Fruit fly (Drosophila melanogaster) whole organism, embryonic: ENCODE results near the gene Kmn1.

Experiments
- Blimp-1 ChIP-seq: fragments of 200-800 bp; sonication (Bioruptor generic); optimal IDR thresholded peaks from 3 replicates; lab custom pipeline; 2018; ENCODE audit warnings: missing biosample characterization, missing genetic modification characterization, mild to moderate bottlenecking, moderate library complexity, missing genetic modification reagents
- CG10431 ChIP-seq: fragments of 200-800 bp; sonication (Bioruptor generic); optimal IDR thresholded peaks from 3 replicates; lab custom pipeline; 2018; ENCODE audit warnings: missing biosample characterization, mild to moderate bottlenecking, missing genetic modification characterization
- CG10654 ChIP-seq: fragments of 200-800 bp; sonication (Bioruptor generic); optimal IDR thresholded peaks from 2 replicates; lab custom pipeline; 2016; ENCODE audit warnings: missing biosample characterization, missing genetic modification characterization
- CG11085 ChIP-seq: fragments of 200-800 bp; sonication (Bioruptor generic); IDR thresholded peaks from 2 replicates; pipeline ENCODE4 v1.3.6; 2022; ENCODE audit warnings: missing biosample characterization, missing genetic modification characterization
- CG11560 ChIP-seq: fragments of 200-800 bp; sonication (Bioruptor generic); IDR thresholded peaks from 3 replicates; pipeline ENCODE4 v1.3.6; 2022; ENCODE audit warnings: missing biosample characterization, missing genetic modification characterization
- CG11695 ChIP-seq: fragments of 200-800 bp; sonication (Bioruptor generic); IDR thresholded peaks from 3 replicates; pipeline ENCODE4 v1.3.6; 2022; ENCODE audit warnings: missing biosample characterization, missing genetic modification characterization
- CG14667 ChIP-seq: fragments of 200-800 bp; sonication (Bioruptor generic); IDR thresholded peaks from 2 replicates; pipeline ENCODE4 v1.3.6; 2022; ENCODE audit warnings: missing biosample characterization, missing genetic modification characterization
- CG1529 ChIP-seq: fragments of 200-800 bp; sonication (Bioruptor generic); optimal IDR thresholded peaks from 3 replicates; lab custom pipeline; 2018; ENCODE audit warnings: missing biosample characterization, missing genetic modification characterization
- CG17568 ChIP-seq: fragments of 200-800 bp; sonication (Bioruptor generic); optimal IDR thresholded peaks from 2 replicates; lab custom pipeline; 2018; ENCODE audit warnings: missing biosample characterization, mild to moderate bottlenecking, missing genetic modification characterization, moderate library complexity
- CG18599 ChIP-seq: fragments of 200-800 bp; sonication (Bioruptor generic); optimal IDR thresholded peaks from 3 replicates; lab custom pipeline; 2017; ENCODE audit warnings: missing biosample characterization, missing genetic modification characterization, mild to moderate bottlenecking, moderate library complexity, missing genetic modification reagents
- CG2120 ChIP-seq: fragments of 200-800 bp; sonication (Bioruptor generic); optimal IDR thresholded peaks from 3 replicates; lab custom pipeline; 2016; ENCODE audit warnings: missing biosample characterization, missing genetic modification characterization
- CG31388 ChIP-seq: fragments of 200-800 bp; sonication (Bioruptor generic); optimal IDR thresholded peaks from 2 replicates; lab custom pipeline; 2016; ENCODE audit warnings: missing biosample characterization, missing genetic modification characterization
- CG34224 ChIP-seq: fragments of 200-800 bp; sonication (Bioruptor generic); IDR thresholded peaks from 3 replicates; pipeline ENCODE4 v1.3.6; 2022; ENCODE audit warnings: missing biosample characterization, missing genetic modification characterization; ENCODE audit not compliant: partially characterized antibody
- CG3726 ChIP-seq: fragments of 200-800 bp; sonication (Bioruptor generic); IDR thresholded peaks from 3 replicates; pipeline ENCODE4, ENCODE4 v1.3.6; 2022; ENCODE audit warnings: missing biosample characterization, missing genetic modification characterization
- CG42726 ChIP-seq: fragments of 200-800 bp; sonication (Bioruptor generic); IDR thresholded peaks from 2 replicates; pipeline ENCODE4 v1.3.6; 2022; ENCODE audit warnings: missing biosample characterization, missing genetic modification characterization; ENCODE audit not compliant: partially characterized antibody
- CG4360 ChIP-seq: fragments of 200-800 bp; sonication (Bioruptor generic); IDR thresholded peaks from 2 replicates; pipeline ENCODE4 v1.3.6; 2022; ENCODE audit warnings: missing biosample characterization, missing genetic modification characterization
- CG4707 ChIP-seq: fragments of 200-800 bp; sonication (Bioruptor generic); optimal IDR thresholded peaks from 2 replicates; lab custom pipeline; 2018; ENCODE audit warnings: missing biosample characterization, mild to moderate bottlenecking, missing genetic modification characterization, moderate library complexity
- CG7357 ChIP-seq: fragments of 200-800 bp; sonication (Bioruptor generic); IDR thresholded peaks from 3 replicates; pipeline ENCODE4 v1.3.6; 2022; ENCODE audit warnings: missing biosample characterization, missing genetic modification characterization
- CG9727 ChIP-seq: fragments of 200-800 bp; sonication (Bioruptor generic); optimal IDR thresholded peaks from 3 replicates; lab custom pipeline; 2017; ENCODE audit warnings: missing biosample characterization, mild to moderate bottlenecking, missing genetic modification characterization
- Camta ChIP-seq: fragments of 200-800 bp; sonication (Bioruptor generic); optimal IDR thresholded peaks from 2 replicates; lab custom pipeline; 2016; ENCODE audit warnings: missing biosample characterization, missing genetic modification characterization
- CoRest ChIP-seq: fragments of 200-800 bp; sonication (Bioruptor generic); optimal IDR thresholded peaks from 3 replicates; lab custom pipeline; 2018; ENCODE audit warnings: missing biosample characterization, mild to moderate bottlenecking, missing genetic modification characterization, moderate library complexity
- D19B ChIP-seq: fragments of 200-800 bp; sonication (Bioruptor generic); optimal IDR thresholded peaks from 2 replicates; lab custom pipeline; 2017; ENCODE audit warnings: missing biosample characterization, mild to moderate bottlenecking, missing genetic modification characterization
- NC2α ChIP-seq: fragments of 200-800 bp; sonication (Bioruptor generic); optimal IDR thresholded peaks from 2 replicates; lab custom pipeline; 2016; ENCODE audit warnings: missing biosample characterization, missing genetic modification characterization
- NfI ChIP-seq: fragments of 200-800 bp; sonication (Bioruptor generic); optimal IDR thresholded peaks from 3 replicates; lab custom pipeline; 2018; ENCODE audit warnings: missing biosample characterization, mild to moderate bottlenecking, missing genetic modification characterization, moderate library complexity
- PHDP ChIP-seq: fragments of 200-800 bp; sonication (Bioruptor generic); optimal IDR thresholded peaks from 3 replicates; lab custom pipeline; 2018; ENCODE audit warnings: missing biosample characterization, mild to moderate bottlenecking, missing genetic modification characterization, moderate library complexity
- Rfx ChIP-seq: fragments of 200-800 bp; sonication (Bioruptor generic); IDR thresholded peaks from 2 replicates; pipeline ENCODE4 v1.3.6; 2022; ENCODE audit warnings: missing biosample characterization, missing genetic modification characterization
- Sox102F ChIP-seq: fragments of 200-800 bp; sonication (Bioruptor generic); optimal IDR thresholded peaks from 2 replicates; lab custom pipeline; 2018; ENCODE audit warnings: missing biosample characterization, mild to moderate bottlenecking, missing genetic modification characterization, moderate library complexity
- Sry-β ChIP-seq: fragments of 200-800 bp; sonication (Bioruptor generic); optimal IDR thresholded peaks from 2 replicates; lab custom pipeline; 2018; ENCODE audit warnings: missing biosample characterization, mild to moderate bottlenecking, missing genetic modification characterization, moderate library complexity
- Ssrp ChIP-seq: fragments of 200-800 bp; sonication (Bioruptor generic); optimal IDR thresholded peaks from 2 replicates; lab custom pipeline; 2018; ENCODE audit warnings: missing biosample characterization, mild to moderate bottlenecking, missing genetic modification characterization, moderate library complexity
- amos ChIP-seq: fragments of 200-800 bp; sonication (Bioruptor generic); IDR thresholded peaks from 2 replicates; pipeline ENCODE4 v1.3.6; 2022; ENCODE audit warnings: missing biosample characterization, missing genetic modification characterization; ENCODE audit not compliant: partially characterized antibody
- bab2 ChIP-seq: fragments of 200-800 bp; sonication (Bioruptor generic); optimal IDR thresholded peaks from 2 replicates; lab custom pipeline; 2016; ENCODE audit warnings: missing biosample characterization, missing genetic modification characterization
- bsh ChIP-seq, 2 experiments: fragments of 200-800 bp; sonication (Bioruptor generic); optimal IDR thresholded peaks; 2 replicates each; lab custom pipeline; 2017 to 2018; ENCODE audit warnings: mild to moderate bottlenecking in 2 of 2, missing biosample characterization in 2 of 2, missing genetic modification characterization in 2 of 2, moderate library complexity in 1 of 2
- cas ChIP-seq: fragments of 200-800 bp; sonication (Bioruptor generic); IDR thresholded peaks from 2 replicates; pipeline ENCODE4 v1.3.6; 2022; ENCODE audit warnings: missing biosample characterization, missing genetic modification characterization
- chn ChIP-seq: fragments of 200-800 bp; sonication (Bioruptor generic); optimal IDR thresholded peaks from 2 replicates; lab custom pipeline; 2016; ENCODE audit warnings: missing biosample characterization, missing genetic modification characterization
- ci ChIP-seq: fragments of 200-800 bp; sonication (Bioruptor generic); IDR thresholded peaks from 3 replicates; pipeline ENCODE4 v1.3.6; 2022; ENCODE audit warnings: missing biosample characterization, missing genetic modification characterization
- en ChIP-seq: fragments of 200-800 bp; sonication (Bioruptor generic); optimal IDR thresholded peaks from 2 replicates; lab custom pipeline; 2016; ENCODE audit warnings: missing biosample characterization, missing genetic modification characterization
- esg ChIP-seq: fragments of 200-800 bp; sonication (Bioruptor generic); conservative IDR thresholded peaks from 2 replicates; pipeline ENCODE4 v1.3.6; 2022; ENCODE audit warnings: missing biosample characterization, missing genetic modification characterization
- eve ChIP-seq, 2 experiments: fragments of >200 bp; optimal IDR thresholded peaks; 2 replicates each; lab custom pipeline; 2017; ENCODE audit warnings: missing biosample characterization in 2 of 2, missing genetic modification characterization in 2 of 2
- fu2 ChIP-seq: fragments of 200-800 bp; sonication (Bioruptor generic); optimal IDR thresholded peaks from 2 replicates; lab custom pipeline; 2016; ENCODE audit warnings: missing biosample characterization, missing genetic modification characterization
- gem ChIP-seq: fragments of 200-800 bp; sonication (Bioruptor generic); optimal IDR thresholded peaks from 2 replicates; lab custom pipeline; 2019; ENCODE audit warnings: missing biosample characterization, mild to moderate bottlenecking, missing genetic modification characterization, moderate library complexity
- h ChIP-seq: fragments of >200 bp; optimal IDR thresholded peaks from 2 replicates; lab custom pipeline; 2017
- kay ChIP-seq: fragments of 200-800 bp; sonication (Bioruptor generic); optimal IDR thresholded peaks from 2 replicates; lab custom pipeline; 2016; ENCODE audit warnings: missing biosample characterization, missing genetic modification characterization
- lilli ChIP-seq: fragments of 200-800 bp; sonication (Bioruptor generic); optimal IDR thresholded peaks from 3 replicates; lab custom pipeline; 2016; ENCODE audit warnings: missing biosample characterization, missing genetic modification characterization
- lmd ChIP-seq: fragments of 200-800 bp; sonication (Bioruptor generic); IDR thresholded peaks from 2 replicates; pipeline ENCODE4 v1.3.6; 2022; ENCODE audit warnings: missing biosample characterization, missing genetic modification characterization
- mam ChIP-seq: fragments of 200-800 bp; sonication (Bioruptor generic); optimal IDR thresholded peaks from 3 replicates; lab custom pipeline; 2016; ENCODE audit warnings: missing biosample characterization, missing genetic modification characterization
- pb ChIP-seq: fragments of 200-800 bp; sonication (Bioruptor generic); optimal IDR thresholded peaks from 3 replicates; lab custom pipeline; 2016; ENCODE audit warnings: missing biosample characterization, missing genetic modification characterization
- ranshi ChIP-seq: fragments of 200-800 bp; sonication (Bioruptor generic); IDR thresholded peaks from 2 replicates; pipeline ENCODE4 v1.3.6; 2022; ENCODE audit warnings: missing biosample characterization, missing genetic modification characterization
- run ChIP-seq: fragments of 200-800 bp; sonication (Bioruptor generic); optimal IDR thresholded peaks from 3 replicates; lab custom pipeline; 2018; ENCODE audit warnings: missing biosample characterization, mild to moderate bottlenecking, missing genetic modification characterization
- sna ChIP-seq: fragments of 200-800 bp; sonication (Bioruptor generic); IDR thresholded peaks from 2 replicates; pipeline ENCODE4 v1.3.6; 2022; ENCODE audit warnings: missing biosample characterization, missing genetic modification characterization; ENCODE audit not compliant: partially characterized antibody
- tap ChIP-seq: fragments of 200-800 bp; optimal IDR thresholded peaks from 3 replicates; lab custom pipeline; 2019; ENCODE audit warnings: missing biosample characterization, mild to moderate bottlenecking, missing genetic modification characterization, moderate library complexity
- unpg ChIP-seq: fragments of 200-800 bp; sonication (Bioruptor generic); optimal IDR thresholded peaks from 3 replicates; lab custom pipeline; 2018; ENCODE audit warnings: missing biosample characterization, mild to moderate bottlenecking, missing genetic modification characterization, moderate library complexity
- wek ChIP-seq: fragments of 200-800 bp; sonication (Bioruptor generic); optimal IDR thresholded peaks from 3 replicates; lab custom pipeline; 2018; ENCODE audit warnings: missing biosample characterization, mild to moderate bottlenecking, missing genetic modification characterization, moderate library complexity

Kmn1 gene

DNA sequence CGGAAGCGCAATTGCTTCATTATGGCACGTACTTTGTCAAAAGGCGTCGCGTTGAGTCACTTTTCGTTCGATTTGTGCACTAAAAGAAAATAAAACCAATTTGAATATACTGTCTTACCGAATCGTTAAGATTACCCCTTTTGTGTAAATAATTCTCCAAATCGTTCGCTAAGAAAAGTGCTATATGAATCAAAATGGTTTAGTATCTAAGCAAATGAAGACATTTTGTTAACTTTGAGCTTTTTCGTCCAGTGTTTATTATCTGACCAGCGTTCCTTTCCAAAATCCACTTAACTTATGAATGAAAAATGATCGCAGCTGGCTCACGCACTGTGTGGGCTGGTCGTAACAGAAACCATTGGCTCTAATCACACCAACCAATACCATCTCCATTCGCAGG is 22.2 kb downstream of the Kmn1 start:
- peak; percentile 71; the same call in 2 of the 3 replicates for TF ChIP-seq CG11695 (GFP tag; lab: Robert Waterston, UW)
- no peak for TF ChIP-seq Sry-β (GFP tag; lab: Kevin White, UChicago)
- TF ChIP-seq CG1529, result no peak
- TF ChIP-seq h (lab: Kevin White, UChicago), result no peak
- no peak for TF ChIP-seq CG34224 (GFP tag; lab: Robert Waterston, UW)
- TF ChIP-seq tap (tag; lab: Kevin White, UChicago), result no peak
- TF ChIP-seq en (GFP tag; lab: Kevin White, UChicago), result peak; percentile 8
- peak; percentile 52 for TF ChIP-seq gem (tag; lab: Kevin White, UChicago)
- TF ChIP-seq CG9727 (GFP tag; lab: Kevin White, UChicago), result peak; percentile 11
- 0 out of 2 replicates have a peak, but pooled peaks have one; percentile 9 for TF ChIP-seq lmd
- no peak for TF ChIP-seq CG11085 (GFP tag; lab: Robert Waterston, UW)
- TF ChIP-seq Camta (GFP tag; lab: Kevin White, UChicago), result no peak
- TF ChIP-seq CG17568 (GFP tag; lab: Kevin White, UChicago), result no peak
- TF ChIP-seq ci (GFP tag; lab: Robert Waterston, UW), result no peak
- peak; percentile 35 for TF ChIP-seq mam (GFP tag; lab: Kevin White, UChicago)
- TF ChIP-seq CG3726 (GFP tag; lab: Robert Waterston, UW), result no peak
- peak; percentile 26 for TF ChIP-seq Sox102F (GFP tag; lab: Kevin White, UChicago)
- TF ChIP-seq ranshi (GFP tag; lab: Robert Waterston, UW), result 0 out of 2 replicates have a peak, but pooled peaks have one; percentile 9
- TF ChIP-seq bab2 (GFP tag; lab: Kevin White, UChicago), result peak; percentile 34
- peak; percentile 28 for TF ChIP-seq CG18599
- TF ChIP-seq Ssrp (tag; lab: Kevin White, UChicago), result no peak
- no peak for TF ChIP-seq CG4707 (GFP tag; lab: Kevin White, UChicago)
- no peak for TF ChIP-seq fu2
- TF ChIP-seq amos (GFP tag; lab: Robert Waterston, UW), result no peak
- TF ChIP-seq unpg (GFP tag; lab: Kevin White, UChicago), result peak; percentile 18
- TF ChIP-seq kay (GFP tag; lab: Kevin White, UChicago), result no peak
- TF ChIP-seq CG14667 (GFP tag; lab: Robert Waterston, UW), result no peak
- TF ChIP-seq run, result no peak
- TF ChIP-seq D19B (GFP tag; lab: Kevin White, UChicago), result no peak
- no peak for TF ChIP-seq CG7357 (GFP tag; lab: Robert Waterston, UW)
- TF ChIP-seq CoRest (tag; lab: Kevin White, UChicago), result peak; percentile 3
- peak; percentile 43 for TF ChIP-seq lilli (GFP tag; lab: Kevin White, UChicago)
- TF ChIP-seq CG4360 (GFP tag; lab: Robert Waterston, UW), result no peak
- no peak for TF ChIP-seq CG31388 (GFP tag; lab: Kevin White, UChicago)
- no peak for TF ChIP-seq wek (GFP tag; lab: Kevin White, UChicago)
- TF ChIP-seq cas (GFP tag; lab: Robert Waterston, UW), result no peak
- peak; percentile 61 for TF ChIP-seq Rfx (GFP tag; lab: Robert Waterston, UW)
- peak; percentile 13 for TF ChIP-seq Blimp-1
- TF ChIP-seq pb (GFP tag; lab: Kevin White, UChicago), result no peak
- TF ChIP-seq bsh (GFP tag; optimal IDR thresholded peaks at IDR 0.05; lab: Kevin White, UChicago), result peak in 1 of 2 experiments; percentile 6
- no peak for TF ChIP-seq eve (GFP tag; optimal IDR thresholded peaks at IDR 0.05; lab: Kevin White, UChicago)
- TF ChIP-seq chn (GFP tag; lab: Kevin White, UChicago), result no peak
- no peak for TF ChIP-seq CG10431 (GFP tag; lab: Kevin White, UChicago)
- TF ChIP-seq esg (GFP tag; lab: Robert Waterston, UW), result no peak
- no peak for TF ChIP-seq sna (GFP tag; lab: Robert Waterston, UW)
- TF ChIP-seq CG42726 (GFP tag; lab: Robert Waterston, UW), result no peak
- TF ChIP-seq PHDP (tag; lab: Kevin White, UChicago), result peak; percentile 16
- TF ChIP-seq NfI (GFP tag; lab: Kevin White, UChicago), result peak; percentile 22
- TF ChIP-seq NC2α (GFP tag; lab: Kevin White, UChicago), result no peak
- TF ChIP-seq CG10654 (GFP tag; lab: Kevin White, UChicago), result no peak
- no peak for TF ChIP-seq CG11560 (tag; lab: Robert Waterston, UW)
- peak; percentile 66 for TF ChIP-seq CG2120
